Worm (Caenorhabditis elegans): ENCODE measurements around the gene clec-254.

clec-254 gene

ce11 chrV:18733942-18734341 is 20.3 kb downstream of the clec-254 start (continued):
- no peak for TF ChIP-seq snpc-1.2 (GFP tag; IDR thresholded peaks at IDR 0.05)
- no peak for TF ChIP-seq zip-2 (tag; optimal IDR thresholded peaks at IDR 0.05)

- TF ChIP-seq ztf-7 (tag; optimal IDR thresholded peaks at IDR 0.05) (no peak), mdt-29 (GFP tag; IDR thresholded peaks at IDR 0.05) (no peak), nhr-77 (tag; optimal IDR thresholded peaks at IDR 0.05) (no peak), Y48G9A.11 (GFP tag; IDR thresholded peaks at IDR 0.05) (no peak), madf-5 (GFP tag; IDR thresholded peaks at IDR 0.05) (no peak), nhr-10 (tag; optimal IDR thresholded peaks at IDR 0.05) (no peak), D1046.2 (GFP tag; IDR thresholded peaks at IDR 0.05) (no peak), nhr-28 (tag; optimal IDR thresholded peaks at IDR 0.05) (no peak), F49E8.2 (tag; optimal IDR thresholded peaks at IDR 0.05; ENCODE audit: borderline replicate concordance) (no peak), T20F7.1 (GFP tag; optimal IDR thresholded peaks at IDR 0.05) (no peak), daf-19 (GFP tag; conservative IDR thresholded peaks at IDR 0.05) (no peak), unc-39 (tag; optimal IDR thresholded peaks at IDR 0.05) (no peak), lin-13 (GFP tag; optimal IDR thresholded peaks at IDR 0.05) (no peak), spr-1 (tag; optimal IDR thresholded peaks at IDR 0.05) (no peak)
Observed at ce11 chrV:18731579-18732041, 22.6 kb downstream of the clec-254 start, which contains the start of the genes asp-18 and scl-19. Gene asp-18 (minus strand): TSS chrV:18731679. Gene scl-19 (plus strand): TSS chrV:18731991.

ce11 chrV:18729324-18729924 is 24.8 kb downstream of the clec-254 start, which contains the start of gene asp-19:
Gene asp-19 (minus strand): TSS chrV:18729374.
- TF ChIP-seq mdt-29 (GFP tag; IDR thresholded peaks at IDR 0.05) (no peak), ZK337.2 (GFP tag; IDR thresholded peaks at IDR 0.05) (no peak), lim-7 (GFP tag; IDR thresholded peaks at IDR 0.05) (no peak), F37D6.2 (tag; optimal IDR thresholded peaks at IDR 0.05) (no peak), nhr-111 (GFP tag; optimal IDR thresholded peaks at IDR 0.05) (no peak), dmd-6 (GFP tag; IDR thresholded peaks at IDR 0.05) (no peak), set-16 (GFP tag; IDR thresholded peaks at IDR 0.05) (peak; percentile 62)

ce11 chrV:18725858-18726257 is 28.4 kb downstream of the clec-254 start:
- TF ChIP-seq dmd-9 (GFP tag; IDR thresholded peaks at IDR 0.05) (no peak), tra-1 (GFP tag; IDR thresholded peaks at IDR 0.05) (no peak), egl-27 (tag; optimal IDR thresholded peaks at IDR 0.05) (no peak), ceh-32 (tag; optimal IDR thresholded peaks at IDR 0.05; ENCODE audit: poor library complexity) (no peak), dmd-6 (GFP tag; IDR thresholded peaks at IDR 0.05) (no peak), nhr-48 (tag; optimal IDR thresholded peaks at IDR 0.05) (no peak), unc-39 (tag; optimal IDR thresholded peaks at IDR 0.05) (no peak), spr-1 (tag; optimal IDR thresholded peaks at IDR 0.05) (no peak)

ce11 chrV:18724810-18725209 is 29.4 kb downstream of the clec-254 start:
- TF ChIP-seq D1046.2 (GFP tag; IDR thresholded peaks at IDR 0.05) = peak; percentile 90
- peak; percentile 68 for TF ChIP-seq dmd-9 (GFP tag; IDR thresholded peaks at IDR 0.05)
- peak; percentile 45; the same call in 1 of the 2 replicates for TF ChIP-seq set-16 (GFP tag; IDR thresholded peaks at IDR 0.05)
- 0 out of 2 replicates have a peak, but pooled peaks have one; percentile 22 for TF ChIP-seq Y48G9A.11 (GFP tag; IDR thresholded peaks at IDR 0.05)

ce11 chrV:18724076-18724475 is 30.2 kb downstream of the clec-254 start:
- TF ChIP-seq aha-1 (tag) (peak; percentile 54), nhr-77 (tag; optimal IDR thresholded peaks at IDR 0.05) (no peak), ZK546.5 (tag; optimal IDR thresholded peaks at IDR 0.05) (peak in 1 of 2 experiments; percentile 4)

ce11 chrV:18723604-18724003 is 30.6 kb downstream of the clec-254 start:
- TF ChIP-seq nhr-11 (tag; optimal IDR thresholded peaks at IDR 0.05) = peak; percentile 54
- no peak for TF ChIP-seq F49E8.2 (tag; optimal IDR thresholded peaks at IDR 0.05; ENCODE audit: borderline replicate concordance)
- peak; percentile 57 to 87 for TF ChIP-seq lsy-2 (tag; optimal IDR thresholded peaks at IDR 0.05)
- TF ChIP-seq Y75B8A.6 (GFP tag; IDR thresholded peaks at IDR 0.05) = no peak
- TF ChIP-seq pha-4 (GFP tag; IDR thresholded peaks at IDR 0.05) = no peak
- TF ChIP-seq pha-4 (tag; optimal IDR thresholded peaks at IDR 0.05) = peak; percentile 79
- TF ChIP-seq dve-1 (tag; optimal IDR thresholded peaks at IDR 0.05; ENCODE audit: insufficient read depth) = peak; percentile 96
- no peak for TF ChIP-seq ceh-62 (tag; optimal IDR thresholded peaks at IDR 0.05)
- peak; percentile 97 for TF ChIP-seq aha-1 (tag)
- peak; percentile 47 for TF ChIP-seq snpc-4 (tag; optimal IDR thresholded peaks at IDR 0.05)
- no peak for TF ChIP-seq skn-1 (tag; optimal IDR thresholded peaks at IDR 0.05)
- peak in 1 of 2 experiments; percentile 19 for TF ChIP-seq hif-1 (tag; optimal IDR thresholded peaks at IDR 0.05)
- TF ChIP-seq nhr-77 (tag; optimal IDR thresholded peaks at IDR 0.05) = peak; percentile 72
- TF ChIP-seq pqm-1 (tag; optimal IDR thresholded peaks at IDR 0.05) = no peak
